Fruit fly (Drosophila melanogaster) Kc167 (cell line): ENCODE measurements around the gene CG43739.

Experiments used
- h ChIP-seq: fragments of >200 bp; optimal IDR thresholded peaks from 3 replicates; lab custom pipeline; 2018; ENCODE audit warnings: missing external identifiers
- psq ChIP-seq: fragments of >200 bp; optimal IDR thresholded peaks from 2 replicates; lab custom pipeline; 2017; ENCODE audit warnings: missing external identifiers

- no peak for TF ChIP-seq psq (lab: Kevin White, UChicago)
- no peak for TF ChIP-seq h (lab: Kevin White, UChicago)
Measured at dm6 chr2L:20880476-20880875, 38.3 kb downstream of the CG43739 start.
